Fruit fly (Drosophila melanogaster): ENCODE data around the gene twit.
A peak's percentile ranks its signal among the peaks of the same experiment; 100 is the strongest.

The twit gene

DNA sequence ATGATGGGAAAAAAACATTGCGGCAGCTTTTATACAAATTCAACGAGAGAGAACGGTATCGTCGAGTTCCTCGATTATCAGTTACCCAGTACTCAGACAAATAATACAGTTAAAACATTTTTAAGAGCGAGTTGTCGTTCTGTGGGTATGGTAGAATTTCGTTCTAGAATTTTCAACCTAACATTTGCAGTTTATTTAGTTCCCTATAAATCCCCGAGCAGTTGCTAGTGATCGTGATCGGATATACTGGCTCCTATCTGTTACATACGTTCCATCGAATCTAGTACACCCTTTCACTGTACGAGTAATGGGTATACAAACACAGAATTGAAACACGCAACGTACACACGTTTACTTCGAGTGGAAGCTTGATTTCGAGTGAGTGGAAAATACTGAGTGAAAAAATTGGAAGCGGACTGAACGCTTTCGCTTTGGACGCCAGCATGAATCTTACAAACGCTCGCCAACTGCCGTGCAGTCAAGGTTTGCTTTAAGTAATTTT, 12.4 kb downstream of the twit start, which contains the start of gene CG9338 (continued):
- peak; percentile 54 for TF ChIP-seq tio (GFP tag; optimal IDR thresholded peaks at IDR 0.05)
- TF ChIP-seq toy (GFP tag; IDR thresholded peaks at IDR 0.05), result peak; percentile 82
- TF ChIP-seq ci (GFP tag; IDR thresholded peaks at IDR 0.05), result peak; percentile 81
- peak; percentile 77 for TF ChIP-seq pnt (GFP tag; optimal IDR thresholded peaks at IDR 0.05)
- peak; percentile 64 for TF ChIP-seq CG1602 (GFP tag; optimal IDR thresholded peaks at IDR 0.05)
- TF ChIP-seq CG15479 (GFP tag; optimal IDR thresholded peaks at IDR 0.05), result no peak
- peak; percentile 95 for TF ChIP-seq Xrp1 (GFP tag; IDR thresholded peaks at IDR 0.05)
- TF ChIP-seq bab2 (GFP tag; optimal IDR thresholded peaks at IDR 0.05), result peak; percentile 76
- no peak for TF ChIP-seq Elba2 (GFP tag; optimal IDR thresholded peaks at IDR 0.05)
- peak; percentile 47; the same call in 1 of the 2 replicates for TF ChIP-seq dan (GFP tag; IDR thresholded peaks at IDR 0.05)
- peak; percentile 92 for TF ChIP-seq trem (tag; optimal IDR thresholded peaks at IDR 0.05)
- TF ChIP-seq CG9215 (GFP tag; IDR thresholded peaks at IDR 0.05), result peak; percentile 93
- TF ChIP-seq NC2β (GFP tag; optimal IDR thresholded peaks at IDR 0.05), result peak; percentile 51
- TF ChIP-seq CG10209 (GFP tag; optimal IDR thresholded peaks at IDR 0.05), result peak; percentile 77
- peak; percentile 78 for TF ChIP-seq az2 (GFP tag; optimal IDR thresholded peaks at IDR 0.05)
- TF ChIP-seq CG1603 (tag; optimal IDR thresholded peaks at IDR 0.05), result peak; percentile 75
- TF ChIP-seq rib (GFP tag; IDR thresholded peaks at IDR 0.05), result peak; percentile 77
- peak; percentile 30 for TF ChIP-seq dmrt11E (tag; optimal IDR thresholded peaks at IDR 0.05)
- TF ChIP-seq corto (GFP tag; optimal IDR thresholded peaks at IDR 0.05), result peak; percentile 76
- TF ChIP-seq bigmax (GFP tag; optimal IDR thresholded peaks at IDR 0.05), result peak; percentile 26
- peak; percentile 94 for TF ChIP-seq CG10543 (GFP tag; optimal IDR thresholded peaks at IDR 0.05)
- peak; percentile 33 for TF ChIP-seq CG33557 (GFP tag; optimal IDR thresholded peaks at IDR 0.05)
- peak; percentile 66 to 83 for TF ChIP-seq chif (GFP tag; optimal IDR thresholded peaks at IDR 0.05)
- TF ChIP-seq Nf-YB (GFP tag; optimal IDR thresholded peaks at IDR 0.05), result peak; percentile 57
- 0 out of 3 replicates have a peak, but pooled peaks have one; percentile 46 for TF ChIP-seq CG7963 (GFP tag; IDR thresholded peaks at IDR 0.05; ENCODE audit: partially characterized antibody)
- TF ChIP-seq Tbp (GFP tag; optimal IDR thresholded peaks at IDR 0.05), result no peak
- TF ChIP-seq disco-r (GFP tag; optimal IDR thresholded peaks at IDR 0.05), result peak; percentile 79
- peak; percentile 92 for TF ChIP-seq BtbVII (GFP tag; optimal IDR thresholded peaks at IDR 0.05)
- peak; percentile 67 for TF ChIP-seq fu2 (GFP tag; optimal IDR thresholded peaks at IDR 0.05)
- TF ChIP-seq jumu (GFP tag; optimal IDR thresholded peaks at IDR 0.05), result peak; percentile 73
- peak; percentile 96 for TF ChIP-seq Ets65A (GFP tag)
- TF ChIP-seq CG5245 (GFP tag; optimal IDR thresholded peaks at IDR 0.05), result peak; percentile 48
- peak; percentile 54; the same call in 1 of the 2 replicates for TF ChIP-seq ato (GFP tag; IDR thresholded peaks at IDR 0.05; ENCODE audit: partially characterized antibody)
- TF ChIP-seq onecut (GFP tag; IDR thresholded peaks at IDR 0.05), result peak; percentile 63
- TF ChIP-seq trh (GFP tag; optimal IDR thresholded peaks at IDR 0.05), result peak; percentile 42
- peak; percentile 97 for TF ChIP-seq CG17361 (GFP tag; IDR thresholded peaks at IDR 0.05)
- TF ChIP-seq CG6791 (GFP tag; IDR thresholded peaks at IDR 0.05; ENCODE audit: partially characterized antibody), result no peak; the same call in 2 of the 3 replicates
- TF ChIP-seq CG2875 (GFP tag; optimal IDR thresholded peaks at IDR 0.05), result peak; percentile 14
- TF ChIP-seq CG4328 (GFP tag; optimal IDR thresholded peaks at IDR 0.05), result peak; percentile 93
- peak; percentile 73 for TF ChIP-seq CG13775 (GFP tag; optimal IDR thresholded peaks at IDR 0.05)
- peak; percentile 89 for TF ChIP-seq CG15011 (GFP tag; optimal IDR thresholded peaks at IDR 0.05)
- TF ChIP-seq sr (GFP tag; IDR thresholded peaks at IDR 0.05), result peak; percentile 13; the same call in 1 of the 3 replicates
- TF ChIP-seq CG9797 (GFP tag; optimal IDR thresholded peaks at IDR 0.05), result peak; percentile 37
- TF ChIP-seq hbn (GFP tag; IDR thresholded peaks at IDR 0.05; ENCODE audit: partially characterized antibody), result 0 out of 2 replicates have a peak, but pooled peaks have one; percentile 16
- peak; percentile 89 for TF ChIP-seq Rx (GFP tag; IDR thresholded peaks at IDR 0.05)
- TF ChIP-seq CG17186 (GFP tag; optimal IDR thresholded peaks at IDR 0.05), result peak; percentile 62
- peak; percentile 72; the same call in 2 of the 3 replicates for TF ChIP-seq gce (GFP tag; IDR thresholded peaks at IDR 0.05)
- peak; percentile 89 for TF ChIP-seq vvl (GFP tag; IDR thresholded peaks at IDR 0.05)
- TF ChIP-seq CG11504 (tag; optimal IDR thresholded peaks at IDR 0.05), result peak; percentile 84
- peak; percentile 81 for TF ChIP-seq pum (GFP tag; optimal IDR thresholded peaks at IDR 0.05)

All from whole organism, embryonic.